Worm (Caenorhabditis elegans): ENCODE measurements around the gene taco-1.

DNA sequence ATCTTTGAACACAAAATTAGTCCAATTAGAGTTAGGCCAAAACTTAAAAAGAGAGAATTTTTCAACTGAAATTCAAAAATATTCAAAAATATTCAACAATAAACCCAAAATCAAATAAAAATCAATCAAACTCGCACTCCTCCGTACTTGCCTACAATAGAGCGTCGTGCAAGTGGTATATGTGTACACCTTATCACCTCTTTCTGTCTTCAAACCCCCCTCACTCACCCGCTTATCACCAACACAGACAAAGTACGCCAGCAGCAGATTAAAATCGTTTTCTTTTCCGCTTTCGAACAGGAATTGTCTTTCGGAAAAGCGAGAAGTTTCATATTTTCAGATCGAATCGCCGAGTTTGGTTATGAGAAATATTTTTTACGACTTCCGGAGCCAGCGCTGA is 15.3 kb downstream of the taco-1 start:
- no peak for TF ChIP-seq B0261.1 (tag; optimal IDR thresholded peaks at IDR 0.05)
- no peak for TF ChIP-seq dpl-1 (GFP tag; optimal IDR thresholded peaks at IDR 0.05)
- no peak for TF ChIP-seq lir-1 (GFP tag; conservative IDR thresholded peaks at IDR 0.05)
- no peak for TF ChIP-seq madf-3 (GFP tag; IDR thresholded peaks at IDR 0.05)
- TF ChIP-seq sea-2 (GFP tag; IDR thresholded peaks at IDR 0.05): no peak
- TF ChIP-seq aptf-2 (GFP tag; conservative IDR thresholded peaks at IDR 0.05): no peak
- TF ChIP-seq unc-62 (GFP tag; optimal IDR thresholded peaks at IDR 0.05): no peak
- TF ChIP-seq rec-8 (tag; optimal IDR thresholded peaks at IDR 0.05): no peak
- no peak for TF ChIP-seq egl-18 (GFP tag; IDR thresholded peaks at IDR 0.05)
- TF ChIP-seq mel-28 (tag; optimal IDR thresholded peaks at IDR 0.05; ENCODE audit: borderline replicate concordance): no peak
- no peak for TF ChIP-seq akir-1 (GFP tag; optimal IDR thresholded peaks at IDR 0.05)
- no peak for TF ChIP-seq lin-40 (tag; optimal IDR thresholded peaks at IDR 0.05)
